Worm (Caenorhabditis elegans) whole organism, L3 larva: ENCODE data around the gene pkn-1.

Source experiments
- ceh-82 ChIP-seq: fragments of 150-350 bp; optimal IDR thresholded peaks from 2 replicates; lab custom pipeline; 2014; ENCODE audit warnings: missing biosample characterization, missing genetic modification characterization
- egl-27 ChIP-seq: sonication (generic microtip); optimal IDR thresholded peaks from 4 replicates; lab custom pipeline; 2017; ENCODE audit warnings: missing biosample characterization, missing genetic modification reagents, missing genetic modification characterization
- fkh-10 ChIP-seq: sonication (generic microtip); optimal IDR thresholded peaks from 2 replicates; lab custom pipeline; 2017; ENCODE audit warnings: missing biosample characterization, missing genetic modification reagents, missing genetic modification characterization
- jun-1 ChIP-seq: fragments of 150-350 bp; optimal IDR thresholded peaks from 2 replicates; lab custom pipeline; 2014; ENCODE audit warnings: missing biosample characterization, missing genetic modification reagents, missing genetic modification characterization
- mdl-1 ChIP-seq: fragments of 150-350 bp; optimal IDR thresholded peaks from 2 replicates; lab custom pipeline; 2014; ENCODE audit warnings: missing biosample characterization, missing genetic modification characterization
- nhr-12 ChIP-seq: fragments of 150-350 bp; optimal IDR thresholded peaks from 2 replicates; lab custom pipeline; 2014; ENCODE audit warnings: missing biosample characterization, missing genetic modification characterization

DNA sequence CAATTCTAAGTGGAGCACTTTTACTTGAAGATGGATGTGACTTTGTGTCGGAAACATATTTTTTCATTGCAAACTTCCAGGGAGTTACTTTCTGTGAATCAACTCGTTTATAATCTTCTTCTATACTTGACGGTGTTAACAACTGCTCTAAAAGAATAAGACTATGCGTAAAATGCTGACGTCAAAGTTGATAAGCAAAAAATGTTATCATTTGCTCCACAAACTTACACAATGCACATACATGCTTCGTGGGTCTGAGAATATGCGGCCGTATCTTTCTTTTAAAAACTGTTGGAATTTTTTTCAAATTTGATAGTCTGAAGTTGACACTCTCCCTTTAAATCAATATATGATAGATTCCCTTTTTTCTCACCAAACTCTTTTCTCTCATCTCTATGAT is 1.9 kb upstream of the pkn-1 start:
- TF ChIP-seq egl-27 (tag; lab: Kevin White, UChicago) (no peak), fkh-10 (GFP tag; lab: Kevin White, UChicago) (no peak), ceh-82 (tag; lab: Kevin White, UChicago) (no peak), nhr-12 (tag; lab: Kevin White, UChicago) (no peak), mdl-1 (tag; lab: Kevin White, UChicago) (no peak), jun-1 (tag; lab: Kevin White, UChicago) (no peak)
